Fruit fly (Drosophila melanogaster) whole organism, wandering third instar larva: ENCODE measurements around the gene Pmm2.

Experiments used
- CG9705 ChIP-seq: fragments of 200-800 bp; sonication (Bioruptor generic); optimal IDR thresholded peaks from 2 replicates; lab custom pipeline; 2018; ENCODE audit warnings: missing biosample characterization, mild to moderate bottlenecking, missing genetic modification characterization
- Dif ChIP-seq: fragments of 200-275, 200-300 bp; sonication (Bioruptor generic); optimal IDR thresholded peaks from 2 replicates; lab custom pipeline; 2018; ENCODE audit warnings: missing biosample characterization, missing genetic modification characterization; ENCODE audit not compliant: partially characterized antibody
- dl ChIP-seq, 2 experiments: fragments of 175-275, 200-275 bp in 1 of 2; fragments of 200-275 bp in 1 of 2; sonication (Bioruptor generic); optimal IDR thresholded peaks; lab custom pipeline; 2018; ENCODE audit warnings: mild to moderate bottlenecking in 2 of 2, missing biosample characterization in 2 of 2, missing genetic modification characterization in 2 of 2, moderate library complexity in 2 of 2; ENCODE audit not compliant: partially characterized antibody in 2 of 2, insufficient read depth in 1 of 2
- ey ChIP-seq: fragments of 200-800 bp; sonication (Bioruptor generic); optimal IDR thresholded peaks from 2 replicates; lab custom pipeline; 2016; ENCODE audit warnings: missing biosample characterization, missing genetic modification characterization
- foxo ChIP-seq, 2 experiments: fragments of 200-800 bp; sonication (Bioruptor generic); optimal IDR thresholded peaks; 2 replicates in 1 of 2; 3 replicates in 1 of 2; lab custom pipeline; 2016 to 2017; ENCODE audit warnings: missing biosample characterization in 2 of 2, missing genetic modification characterization in 2 of 2
- h ChIP-seq: fragments of 200-800 bp; sonication (Bioruptor generic); optimal IDR thresholded peaks from 3 replicates; lab custom pipeline; 2016; ENCODE audit warnings: missing biosample characterization, mild to moderate bottlenecking, missing genetic modification characterization
- lola ChIP-seq: fragments of >200 bp; optimal IDR thresholded peaks from 2 replicates; lab custom pipeline; 2017; ENCODE audit warnings: missing biosample characterization, missing genetic modification characterization
- psq ChIP-seq: fragments of 200-800 bp; sonication (Bioruptor generic); optimal IDR thresholded peaks from 3 replicates; lab custom pipeline; 2017; ENCODE audit warnings: missing biosample characterization, mild to moderate bottlenecking, missing genetic modification characterization, moderate library complexity

DNA sequence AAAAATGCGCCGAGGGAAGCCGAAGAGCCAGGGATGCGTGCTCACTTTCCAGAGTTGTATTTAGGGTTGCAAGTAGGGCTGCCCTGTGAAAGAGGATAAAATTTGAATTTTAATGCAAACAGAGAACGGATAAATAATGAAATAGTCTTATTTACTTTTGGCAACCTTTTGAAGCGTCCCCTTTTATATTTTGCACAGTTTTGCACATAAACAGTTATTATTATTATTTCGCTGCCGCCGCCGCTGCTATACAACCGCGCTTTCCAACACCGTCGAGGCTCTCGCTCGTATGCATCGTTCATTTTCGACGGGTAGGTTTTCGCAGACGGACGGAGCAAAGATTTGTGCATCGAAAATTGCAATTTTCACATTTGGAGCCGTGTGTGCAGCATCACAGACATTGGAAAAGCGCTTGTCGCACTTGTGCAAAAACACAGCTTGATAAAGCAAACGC is 19.6 kb upstream of the Pmm2 start, which contains the start of the genes sti and tral:
- TF ChIP-seq ey (peak; percentile 90), h (GFP tag; lab: Kevin White, UChicago) (peak; percentile 93), dl (GFP tag; optimal IDR thresholded peaks at IDR 0.05; lab: Kevin White, UChicago; ENCODE audit: insufficient read depth in 1 of 2, partially characterized antibody in 2 of 2) (no peak), Dif (GFP tag; lab: Kevin White, UChicago) (no peak), psq (peak; percentile 79), lola (GFP tag; lab: Kevin White, UChicago) (no peak), CG9705 (GFP tag; lab: Kevin White, UChicago) (peak; percentile 86), foxo (GFP tag; optimal IDR thresholded peaks at IDR 0.05; lab: Kevin White, UChicago) (peak; percentile 5 to 93)
